Fruit fly (Drosophila melanogaster) whole organism, adult: Measurements from ENCODE around the gene ect.

Experiments
- CG11617 ChIP-seq: fragments of 200-800 bp; sonication (Bioruptor generic); optimal IDR thresholded peaks from 2 replicates; lab custom pipeline; 2017; ENCODE audit warnings: mild to moderate bottlenecking, missing biosample characterization, missing genetic modification reagents, missing genetic modification characterization
- CG12768 ChIP-seq: fragments of 200-800 bp; sonication (Bioruptor generic); optimal IDR thresholded peaks from 2 replicates; lab custom pipeline; 2017; ENCODE audit warnings: missing biosample characterization, missing genetic modification characterization, mild to moderate bottlenecking, moderate library complexity, missing genetic modification reagents
- CG14711 ChIP-seq: fragments of 200-800 bp; sonication (Bioruptor generic); optimal IDR thresholded peaks from 2 replicates; lab custom pipeline; 2018; ENCODE audit warnings: missing biosample characterization, mild to moderate bottlenecking, missing genetic modification characterization, moderate library complexity
- CG1620 ChIP-seq: fragments of 200-800 bp; sonication (Bioruptor generic); optimal IDR thresholded peaks from 2 replicates; lab custom pipeline; 2016; ENCODE audit warnings: missing biosample characterization, missing genetic modification characterization
- CG33017 ChIP-seq: fragments of 200-800 bp; sonication (Bioruptor generic); optimal IDR thresholded peaks from 2 replicates; lab custom pipeline; 2018; ENCODE audit warnings: missing biosample characterization, mild to moderate bottlenecking, missing genetic modification characterization, moderate library complexity
- CG5204 ChIP-seq: fragments of 200-800 bp; sonication (Bioruptor generic); optimal IDR thresholded peaks from 2 replicates; lab custom pipeline; 2016; ENCODE audit warnings: missing biosample characterization, missing genetic modification characterization
- CG7045 ChIP-seq: fragments of 200-800 bp; sonication (Bioruptor generic); optimal IDR thresholded peaks from 2 replicates; lab custom pipeline; 2017; ENCODE audit warnings: missing biosample characterization, mild to moderate bottlenecking, missing genetic modification characterization
- CG7101 ChIP-seq: fragments of 200-800 bp; sonication (Bioruptor generic); optimal IDR thresholded peaks from 2 replicates; lab custom pipeline; 2018; ENCODE audit warnings: missing biosample characterization, mild to moderate bottlenecking, missing genetic modification characterization, moderate library complexity
- Clk ChIP-seq: fragments of 200-800 bp; sonication (Bioruptor generic); optimal IDR thresholded peaks from 2 replicates; lab custom pipeline; 2017; ENCODE audit warnings: missing biosample characterization, missing genetic modification characterization
- Crg-1 ChIP-seq: fragments of 200-800 bp; sonication (Bioruptor generic); optimal IDR thresholded peaks from 2 replicates; lab custom pipeline; 2016; ENCODE audit warnings: missing biosample characterization, missing genetic modification characterization
- Hr96 ChIP-seq: fragments of 200-800 bp; sonication (Bioruptor generic); optimal IDR thresholded peaks from 2 replicates; lab custom pipeline; 2016; ENCODE audit warnings: missing biosample characterization, missing genetic modification characterization
- Mnt ChIP-seq: fragments of 200-800 bp; sonication (Bioruptor generic); optimal IDR thresholded peaks from 2 replicates; lab custom pipeline; 2016; ENCODE audit warnings: missing biosample characterization, mild to moderate bottlenecking, missing genetic modification characterization
- bab1 ChIP-seq: fragments of 200-800 bp; sonication (Bioruptor generic); optimal IDR thresholded peaks from 3 replicates; lab custom pipeline; 2019; ENCODE audit warnings: missing biosample characterization, mild to moderate bottlenecking, missing genetic modification characterization, moderate library complexity
- cic ChIP-seq: fragments of 200-800 bp; sonication (Bioruptor generic); optimal IDR thresholded peaks from 2 replicates; lab custom pipeline; 2017; ENCODE audit warnings: missing biosample characterization, mild to moderate bottlenecking, missing genetic modification characterization, moderate library complexity
- cnc ChIP-seq, 2 experiments: fragments of >200 bp; optimal IDR thresholded peaks; 2 replicates each; lab custom pipeline; 2017
- kay ChIP-seq: fragments of 200-800 bp; sonication (Bioruptor generic); peaks from one replicate; lab custom pipeline; 2016; ENCODE audit warnings: missing biosample characterization, missing genetic modification characterization, borderline replicate concordance
- ovo ChIP-seq: fragments of 200-800 bp; sonication (Bioruptor generic); optimal IDR thresholded peaks from 2 replicates; lab custom pipeline; 2016; ENCODE audit warnings: missing biosample characterization, missing genetic modification characterization
- pad ChIP-seq: fragments of 200-800 bp; sonication (Bioruptor generic); optimal IDR thresholded peaks from 3 replicates; lab custom pipeline; 2017; ENCODE audit warnings: missing biosample characterization, missing genetic modification characterization, mild to moderate bottlenecking, moderate library complexity, missing genetic modification reagents
- tj ChIP-seq: fragments of 200-800 bp; sonication (Bioruptor generic); optimal IDR thresholded peaks from 3 replicates; lab custom pipeline; 2017; ENCODE audit warnings: missing biosample characterization, mild to moderate bottlenecking, missing genetic modification characterization, moderate library complexity
- toe ChIP-seq: fragments of 200-800 bp; sonication (Bioruptor generic); optimal IDR thresholded peaks from 2 replicates; lab custom pipeline; 2016; ENCODE audit warnings: missing biosample characterization, missing genetic modification characterization

ect gene

dm6 chr3L:10151527-10151926 is 50.1 kb downstream of the ect start, which contains the start of gene CG8072:
TSS of gene CG8072 (plus strand) at chr3L:10151827.
- TF ChIP-seq Clk (GFP tag; lab: Kevin White, UChicago) (no peak), CG11617 (GFP tag; lab: Kevin White, UChicago) (no peak), Crg-1 (GFP tag; lab: Kevin White, UChicago) (no peak), CG7045 (GFP tag; lab: Kevin White, UChicago) (no peak), cic (GFP tag; lab: Kevin White, UChicago) (no peak), cnc (optimal IDR thresholded peaks at IDR 0.05; lab: Kevin White, UChicago) (no peak), CG1620 (no peak), ovo (no peak), CG14711 (tag; lab: Kevin White, UChicago) (no peak), Hr96 (GFP tag; lab: Kevin White, UChicago) (no peak), CG7101 (tag; lab: Kevin White, UChicago) (no peak), kay (GFP tag; lab: Kevin White, UChicago) (no peak), toe (GFP tag; lab: Kevin White, UChicago) (no peak), bab1 (GFP tag; lab: Kevin White, UChicago) (no peak), Mnt (GFP tag; lab: Kevin White, UChicago) (no peak), tj (GFP tag; lab: Kevin White, UChicago) (no peak), pad (GFP tag; lab: Kevin White, UChicago) (no peak), CG12768 (GFP tag; lab: Kevin White, UChicago) (no peak), CG5204 (GFP tag; lab: Kevin White, UChicago) (no peak), CG33017 (tag; lab: Kevin White, UChicago) (no peak)
